Worm (Caenorhabditis elegans) whole organism, L1 larva: ENCODE results near the gene K06A1.2.
A peak's percentile ranks its signal among the peaks of the same experiment; 100 is the strongest.

Experiments
- C04F5.9 ChIP-seq: sonication (generic microtip); optimal IDR thresholded peaks from 2 replicates; lab custom pipeline; 2016; ENCODE audit warnings: missing genetic modification characterization, missing compliant biosample characterization
- C16A3.4 ChIP-seq: fragments of 150-350 bp; optimal IDR thresholded peaks from 2 replicates; lab custom pipeline; 2014; ENCODE audit warnings: missing biosample characterization, missing genetic modification characterization
- Y116A8C.19 ChIP-seq: sonication (generic microtip); optimal IDR thresholded peaks from 2 replicates; lab custom pipeline; 2016; ENCODE audit warnings: missing compliant biosample characterization, missing genetic modification characterization, borderline replicate concordance
- aha-1 ChIP-seq: fragments of 150-350 bp; optimal IDR thresholded peaks from 2 replicates; lab custom pipeline; 2014; ENCODE audit warnings: missing biosample characterization, missing genetic modification characterization
- blmp-1 ChIP-seq: fragments of 150-350 bp; optimal IDR thresholded peaks from 2 replicates; lab custom pipeline; 2014; ENCODE audit warnings: missing biosample characterization, missing genetic modification characterization
- ceh-82 ChIP-seq, 3 experiments: fragments of 150-350 bp in 1 of 3; sonication (generic microtip) in 2 of 3; optimal IDR thresholded peaks; 2 replicates each; lab custom pipeline; 2014 to 2017; ENCODE audit warnings: missing biosample characterization in 3 of 3, missing genetic modification characterization in 3 of 3
- ceh-90 ChIP-seq: sonication (generic microtip); optimal IDR thresholded peaks from 2 replicates; lab custom pipeline; 2016; ENCODE audit warnings: missing genetic modification characterization, missing compliant biosample characterization
- ces-1 ChIP-seq: fragments of 150-350 bp; optimal IDR thresholded peaks from 2 replicates; lab custom pipeline; 2014; ENCODE audit warnings: missing biosample characterization, missing genetic modification reagents, missing genetic modification characterization
- dpl-1 ChIP-seq, 3 experiments: fragments of 150-350 bp in 2 of 3; sonication (generic microtip) in 1 of 3; optimal IDR thresholded peaks; 2 replicates each; lab custom pipeline; 2014 to 2017; ENCODE audit warnings: missing biosample characterization in 3 of 3, missing genetic modification characterization in 3 of 3, missing genetic modification reagents in 3 of 3
- egl-13 ChIP-seq: sonication (generic microtip); optimal IDR thresholded peaks from 2 replicates; lab custom pipeline; 2016; ENCODE audit warnings: missing genotype, missing genetic modification reagents, missing genetic modification characterization, missing compliant biosample characterization
- ets-5 ChIP-seq: fragments of 200-800 bp; sonication (Bioruptor generic); IDR thresholded peaks from 2 replicates; pipeline ENCODE4 v1.3.6; 2022; ENCODE audit warnings: missing genetic modification characterization, missing compliant biosample characterization
- hpl-2 ChIP-seq: fragments of 150-350 bp; optimal IDR thresholded peaks from 2 replicates; lab custom pipeline; 2014; ENCODE audit warnings: missing biosample characterization, missing genetic modification reagents, missing genetic modification characterization
- isw-1 ChIP-seq: fragments of 200-800 bp; sonication (Bioruptor generic); IDR thresholded peaks from 2 replicates; pipeline ENCODE4 v1.3.6; 2022; ENCODE audit warnings: missing genetic modification characterization, missing compliant biosample characterization
- jun-1 ChIP-seq: fragments of 150-350 bp; optimal IDR thresholded peaks from 2 replicates; lab custom pipeline; 2014; ENCODE audit warnings: missing biosample characterization, missing genetic modification reagents, missing genetic modification characterization
- lin-13 ChIP-seq: fragments of 150-350 bp; optimal IDR thresholded peaks from 2 replicates; lab custom pipeline; 2014; ENCODE audit warnings: missing biosample characterization, missing genetic modification reagents, missing genetic modification characterization
- lin-14 ChIP-seq: fragments of 200-800 bp; sonication (Bioruptor generic); optimal IDR thresholded peaks from 2 replicates; lab custom pipeline; 2018; ENCODE audit warnings: mild to moderate bottlenecking, missing genetic modification characterization, moderate library complexity, missing compliant biosample characterization
- lin-15B ChIP-seq: fragments of 150-350 bp; sonication (generic microtip); optimal IDR thresholded peaks from 3 replicates; lab custom pipeline; 2014; ENCODE audit warnings: missing biosample characterization, missing genetic modification characterization
- lin-35 ChIP-seq, 2 experiments: fragments of 150-350 bp; optimal IDR thresholded peaks; 2 replicates each; lab custom pipeline; 2014; ENCODE audit warnings: missing biosample characterization in 2 of 2, missing genetic modification characterization in 2 of 2, missing genetic modification reagents in 2 of 2
- mab-9 ChIP-seq: fragments of 200-800 bp; sonication (Bioruptor generic); IDR thresholded peaks from 2 replicates; pipeline ENCODE4 v1.3.6; 2022; ENCODE audit warnings: missing genetic modification reagents, missing genetic modification characterization, missing compliant biosample characterization
- mdl-1 ChIP-seq, 2 experiments: fragments of 150-350 bp; optimal IDR thresholded peaks; 2 replicates each; lab custom pipeline; 2014 to 2017; ENCODE audit warnings: missing biosample characterization in 2 of 2, missing genetic modification characterization in 2 of 2, inconsistent platforms in 1 of 2
- mep-1 ChIP-seq: fragments of 150-350 bp; optimal IDR thresholded peaks from 2 replicates; lab custom pipeline; 2014; ENCODE audit warnings: missing biosample characterization, missing genetic modification characterization
- nhr-237 ChIP-seq: fragments of 150-350 bp; optimal IDR thresholded peaks from 2 replicates; lab custom pipeline; 2014; ENCODE audit warnings: missing biosample characterization, missing genetic modification characterization
- nhr-28 ChIP-seq: fragments of 150-350 bp; optimal IDR thresholded peaks from 2 replicates; lab custom pipeline; 2014; ENCODE audit warnings: missing biosample characterization, missing genetic modification characterization
- nhr-77 ChIP-seq: fragments of 150-350 bp; optimal IDR thresholded peaks from 2 replicates; lab custom pipeline; 2014; ENCODE audit warnings: missing biosample characterization, missing genetic modification characterization
- nhr-90 ChIP-seq: sonication (generic microtip); optimal IDR thresholded peaks from 2 replicates; lab custom pipeline; 2016; ENCODE audit warnings: mild to moderate bottlenecking, missing genetic modification characterization, missing compliant biosample characterization; ENCODE audit not compliant: poor library complexity
- pag-3 ChIP-seq: sonication (generic microtip); optimal IDR thresholded peaks from 2 replicates; lab custom pipeline; 2017; ENCODE audit warnings: missing genetic modification characterization, mild to moderate bottlenecking, missing compliant biosample characterization, antibody characterized with exemption, borderline replicate concordance; ENCODE audit not compliant: insufficient read depth
- pax-3 ChIP-seq: fragments of 200-800 bp; sonication (Bioruptor generic); optimal IDR thresholded peaks from 2 replicates; lab custom pipeline; 2018; ENCODE audit warnings: mild to moderate bottlenecking, missing genetic modification characterization, moderate library complexity, missing compliant biosample characterization
- pqm-1 ChIP-seq: sonication (generic microtip); optimal IDR thresholded peaks from 3 replicates; lab custom pipeline; 2017; ENCODE audit warnings: missing biosample characterization, missing genetic modification characterization
- rnt-1 ChIP-seq: sonication (generic microtip); optimal IDR thresholded peaks from 2 replicates; lab custom pipeline; 2016; ENCODE audit warnings: mild to moderate bottlenecking, missing genetic modification characterization, moderate library complexity, missing compliant biosample characterization
- skn-1 ChIP-seq: fragments of 150-350 bp; optimal IDR thresholded peaks from 2 replicates; lab custom pipeline; 2014; ENCODE audit warnings: missing biosample characterization, missing genetic modification characterization
- snu-23 ChIP-seq: sonication (generic microtip); optimal IDR thresholded peaks from 2 replicates; lab custom pipeline; 2016; ENCODE audit warnings: missing genetic modification characterization, missing compliant biosample characterization
- sptf-1 ChIP-seq: fragments of 150-350 bp; optimal IDR thresholded peaks from 2 replicates; lab custom pipeline; 2014; ENCODE audit warnings: missing biosample characterization, missing genetic modification characterization
- tlp-1 ChIP-seq: fragments of 150-350 bp; optimal IDR thresholded peaks from 2 replicates; lab custom pipeline; 2014; ENCODE audit warnings: missing biosample characterization, missing genetic modification characterization
- unc-62 ChIP-seq: fragments of 150-350 bp; optimal IDR thresholded peaks from 2 replicates; lab custom pipeline; 2014; ENCODE audit warnings: missing biosample characterization, missing genetic modification reagents, missing genetic modification characterization
- unc-98 ChIP-seq: fragments of 200-800 bp; sonication (Bioruptor generic); IDR thresholded peaks from 2 replicates; pipeline ENCODE4 v1.3.6; 2022; ENCODE audit warnings: missing genetic modification characterization, missing compliant biosample characterization
- xbp-1 ChIP-seq: sonication (generic microtip); optimal IDR thresholded peaks from 2 replicates; lab custom pipeline; 2016; ENCODE audit warnings: missing genetic modification characterization, missing compliant biosample characterization
- zag-1 ChIP-seq: fragments of 150-350 bp; optimal IDR thresholded peaks from 2 replicates; lab custom pipeline; 2014; ENCODE audit warnings: missing biosample characterization, missing genetic modification characterization

Gene K06A1.2

ce11 chrII:6443710-6444109, at the start of gene K06A1.2:
Gene K06A1.2, plus strand, starts transcription at chrII:6444010.
- no peak for TF ChIP-seq ceh-90 (tag; lab: Kevin White, UChicago)
- no peak for TF ChIP-seq jun-1 (tag; lab: Kevin White, UChicago)
- TF ChIP-seq isw-1, result no peak
- no peak for TF ChIP-seq lin-35 (GFP tag; optimal IDR thresholded peaks at IDR 0.05; lab: Kevin White, UChicago)
- TF ChIP-seq tlp-1 (tag; lab: Kevin White, UChicago), result no peak
- no peak for TF ChIP-seq lin-13 (GFP tag; lab: Kevin White, UChicago)
- no peak for TF ChIP-seq aha-1 (tag; lab: Kevin White, UChicago)
- TF ChIP-seq pag-3, result no peak
- no peak for TF ChIP-seq nhr-90 (tag; lab: Kevin White, UChicago)
- no peak for TF ChIP-seq hpl-2
- no peak for TF ChIP-seq Y116A8C.19 (tag; lab: Kevin White, UChicago)
- TF ChIP-seq mdl-1 (tag; optimal IDR thresholded peaks at IDR 0.05; lab: Kevin White, UChicago), result no peak
- no peak for TF ChIP-seq mep-1
- no peak for TF ChIP-seq pqm-1 (tag; lab: Kevin White, UChicago)
- TF ChIP-seq lin-14 (GFP tag; lab: Kevin White, UChicago), result no peak
- TF ChIP-seq C16A3.4 (tag; lab: Kevin White, UChicago), result no peak
- no peak for TF ChIP-seq lin-15B (tag; lab: Kevin White, UChicago)
- TF ChIP-seq pax-3 (tag; lab: Kevin White, UChicago), result no peak
- TF ChIP-seq skn-1, result no peak
- no peak for TF ChIP-seq ces-1 (GFP tag; lab: Kevin White, UChicago)
- TF ChIP-seq, all 84 proteins: peak for 0

ce11 chrII:6394037-6394436, 49.8 kb upstream of the K06A1.2 start:
- TF ChIP-seq nhr-237 (no peak), rnt-1 (tag; lab: Kevin White, UChicago) (peak; percentile 24)

- TF ChIP-seq lin-15B (tag; lab: Kevin White, UChicago) (no peak), xbp-1 (tag; lab: Kevin White, UChicago) (no peak)
Measured at ce11 chrII:6398406-6398805, 45.4 kb upstream of the K06A1.2 start, which contains the start of gene zig-10. Gene zig-10, plus strand, starts transcription at chrII:6398706.

ce11 chrII:6401649-6402048, 42.2 kb upstream of the K06A1.2 start, which contains the start of gene btb-2:
Gene btb-2, plus strand, starts transcription at chrII:6401949.
- TF ChIP-seq egl-13 (no peak), mep-1 (no peak), nhr-28 (tag; lab: Kevin White, UChicago) (no peak), C04F5.9 (no peak), zag-1 (tag; lab: Kevin White, UChicago) (no peak), nhr-77 (tag; lab: Kevin White, UChicago) (no peak), ceh-82 (tag; optimal IDR thresholded peaks at IDR 0.05; lab: Kevin White, UChicago) (no peak), snu-23 (GFP tag; lab: Kevin White, UChicago) (no peak), lin-35 (GFP tag; optimal IDR thresholded peaks at IDR 0.05; lab: Kevin White, UChicago) (no peak), aha-1 (tag; lab: Kevin White, UChicago) (no peak), mab-9 (GFP tag; lab: Robert Waterston, UW) (no peak), unc-98 (GFP tag; lab: Robert Waterston, UW) (no peak), blmp-1 (no peak), ets-5 (GFP tag; lab: Robert Waterston, UW) (no peak), sptf-1 (no peak), unc-62 (GFP tag; lab: Kevin White, UChicago) (no peak), isw-1 (no peak), dpl-1 (GFP tag; optimal IDR thresholded peaks at IDR 0.05; lab: Kevin White, UChicago) (no peak)
- TF ChIP-seq, all 84 proteins: peak for 0
